Worm (Caenorhabditis elegans): ENCODE data around the gene C06G3.8.

The C06G3.8 gene

DNA sequence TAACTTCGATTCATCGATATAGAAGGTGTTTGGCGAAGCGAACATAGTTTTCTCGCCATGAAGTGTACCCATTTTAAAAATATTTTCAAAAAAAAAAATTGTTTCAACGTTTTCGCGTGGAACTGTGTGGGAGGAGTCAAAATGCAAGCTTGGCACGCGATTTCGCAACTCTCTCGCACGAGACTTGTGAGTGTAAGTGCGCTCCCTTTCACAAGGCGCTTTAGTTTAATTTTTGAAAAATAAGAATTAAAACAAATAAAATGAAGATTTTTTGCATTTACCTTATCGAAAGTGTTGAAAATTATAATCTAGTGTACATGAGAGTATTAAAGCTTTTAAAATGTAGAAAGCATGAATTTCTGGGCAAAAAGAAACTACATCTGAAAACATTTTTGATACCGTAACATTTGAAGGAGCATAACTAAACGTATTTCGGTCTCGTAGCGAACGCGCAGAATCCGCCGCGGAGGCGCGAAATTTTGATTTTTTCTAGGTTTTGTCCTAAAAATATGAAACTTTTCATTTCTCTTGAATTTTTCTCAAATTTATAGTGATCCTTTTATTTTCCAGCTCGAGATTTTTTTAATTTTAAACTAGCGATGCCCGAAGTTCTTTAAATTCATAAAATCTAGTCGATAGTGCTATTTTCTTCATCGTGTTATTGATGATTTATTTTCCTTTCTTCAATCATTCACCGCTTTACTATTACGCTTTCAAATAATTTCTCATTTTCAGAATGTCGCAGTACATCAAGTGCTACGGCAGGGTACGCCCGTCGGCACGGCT, 7.3 kb upstream of the C06G3.8 start, which contains the start of the genes cogc-2 and klp-18 (continued):
- TF ChIP-seq cebp-1 (GFP tag; IDR thresholded peaks at IDR 0.05), result peak; percentile 91
- peak; percentile 98 for TF ChIP-seq cebp-1 (tag; optimal IDR thresholded peaks at IDR 0.05)
- peak; percentile 100 for TF ChIP-seq madf-8 (GFP tag; conservative IDR thresholded peaks at IDR 0.05)
- TF ChIP-seq bed-2 (GFP tag; IDR thresholded peaks at IDR 0.05), result no peak
- peak; percentile 87 for TF ChIP-seq attf-6 (GFP tag; IDR thresholded peaks at IDR 0.05)
- TF ChIP-seq tbp1 (GFP tag; optimal IDR thresholded peaks at IDR 0.05), result peak; percentile 62
- TF ChIP-seq sdz-38 (tag; optimal IDR thresholded peaks at IDR 0.05), result no peak
- peak; percentile 99 for TF ChIP-seq efl-1 (GFP tag; optimal IDR thresholded peaks at IDR 0.05)
- no peak for TF ChIP-seq ztf-26 (tag; optimal IDR thresholded peaks at IDR 0.05)
- TF ChIP-seq madf-3 (GFP tag; IDR thresholded peaks at IDR 0.05), result peak; percentile 94
- TF ChIP-seq hsf-1 (GFP tag; IDR thresholded peaks at IDR 0.05), result peak; percentile 89
- peak; percentile 10 for TF ChIP-seq chd-7 (tag; optimal IDR thresholded peaks at IDR 0.05)
- TF ChIP-seq ekl-4 (GFP tag; IDR thresholded peaks at IDR 0.05), result peak; percentile 88
- TF ChIP-seq Y67H2A.10 (GFP tag; conservative IDR thresholded peaks at IDR 0.05), result no peak
- peak; percentile 73; the same call in 1 of the 2 replicates for TF ChIP-seq rcor-1 (GFP tag; IDR thresholded peaks at IDR 0.05)
- no peak for TF ChIP-seq mxl-1 (tag; optimal IDR thresholded peaks at IDR 0.05)
- no peak for TF ChIP-seq fkh-3 (tag; optimal IDR thresholded peaks at IDR 0.05)
- TF ChIP-seq ets-4 (GFP tag; optimal IDR thresholded peaks at IDR 0.05), result no peak
- TF ChIP-seq ceh-79 (tag; optimal IDR thresholded peaks at IDR 0.05), result no peak
- TF ChIP-seq mcd-1 (GFP tag; IDR thresholded peaks at IDR 0.05), result peak; percentile 93
- TF ChIP-seq F39B2.1 (GFP tag; IDR thresholded peaks at IDR 0.05), result no peak
- TF ChIP-seq lin-54 (GFP tag; optimal IDR thresholded peaks at IDR 0.05), result peak; percentile 85
- TF ChIP-seq ztf-25 (GFP tag; IDR thresholded peaks at IDR 0.05), result 0 out of 2 replicates have a peak, but pooled peaks have one; percentile 23
- TF ChIP-seq nfyb-1 (GFP tag; IDR thresholded peaks at IDR 0.05), result peak; percentile 57; the same call in 1 of the 2 replicates
- no peak for TF ChIP-seq egl-18 (GFP tag; IDR thresholded peaks at IDR 0.05)
- peak; percentile 85 for TF ChIP-seq unc-130 (GFP tag; optimal IDR thresholded peaks at IDR 0.05)
- peak; percentile 22 for TF ChIP-seq snpc-1.1 (tag; optimal IDR thresholded peaks at IDR 0.05; ENCODE audit: insufficient read depth)
- TF ChIP-seq aptf-2 (GFP tag; conservative IDR thresholded peaks at IDR 0.05), result no peak
- TF ChIP-seq egrh-3 (GFP tag; IDR thresholded peaks at IDR 0.05), result 0 out of 2 replicates have a peak, but pooled peaks have one; percentile 20
- peak; percentile 72 for TF ChIP-seq F23B12.7 (tag; optimal IDR thresholded peaks at IDR 0.05; ENCODE audit: insufficient read depth)
- TF ChIP-seq B0019.2 (GFP tag; conservative IDR thresholded peaks at IDR 0.05), result peak; percentile 86
- TF ChIP-seq Y53F4B.3 (GFP tag; IDR thresholded peaks at IDR 0.05), result peak; percentile 78
- TF ChIP-seq nfya-2 (GFP tag; IDR thresholded peaks at IDR 0.05), result no peak
- TF ChIP-seq nhr-90 (tag; optimal IDR thresholded peaks at IDR 0.05), result no peak
- peak; percentile 99 for TF ChIP-seq ceh-91 (GFP tag; IDR thresholded peaks at IDR 0.05)
- TF ChIP-seq unc-62 (GFP tag; optimal IDR thresholded peaks at IDR 0.05), result no peak
- no peak for TF ChIP-seq ceh-40 (GFP tag; IDR thresholded peaks at IDR 0.05)
- no peak for TF ChIP-seq nfya-1 (tag; optimal IDR thresholded peaks at IDR 0.05; ENCODE audit: borderline replicate concordance, insufficient read depth)
- no peak for TF ChIP-seq egl-44 (GFP tag; IDR thresholded peaks at IDR 0.05)

Data from whole organism, young adult.